Fruit fly (Drosophila melanogaster) whole organism, prepupa: Measurements from ENCODE around the gene POLDIP2.

ENCODE experiments used
- Blimp-1 ChIP-seq: fragments of 200-800 bp; sonication (Bioruptor generic); optimal IDR thresholded peaks from 3 replicates; lab custom pipeline; 2017; ENCODE audit warnings: missing biosample characterization, missing genetic modification characterization, mild to moderate bottlenecking, moderate library complexity, missing genetic modification reagents
- CG10669 ChIP-seq: fragments of 200-800 bp; sonication (Bioruptor generic); optimal IDR thresholded peaks from 3 replicates; lab custom pipeline; 2018; ENCODE audit warnings: missing biosample characterization, mild to moderate bottlenecking, missing genetic modification characterization, moderate library complexity
- CG11294 ChIP-seq: fragments of 200-800 bp; sonication (Bioruptor generic); IDR thresholded peaks from 2 replicates; pipeline ENCODE4 v1.3.6; 2022; ENCODE audit warnings: missing biosample characterization, missing genetic modification characterization
- CG11762 ChIP-seq: fragments of 200-800 bp; sonication (Bioruptor generic); optimal IDR thresholded peaks from 3 replicates; lab custom pipeline; 2016; ENCODE audit warnings: missing biosample characterization, missing genetic modification characterization; ENCODE audit not compliant: insufficient read depth
- CG15336 ChIP-seq: fragments of 200-800 bp; sonication (Bioruptor generic); IDR thresholded peaks from 2 replicates; pipeline ENCODE4 v1.3.6; 2022; ENCODE audit warnings: missing biosample characterization, missing genetic modification characterization
- CG1621 ChIP-seq: fragments of 200-800 bp; sonication (Bioruptor generic); optimal IDR thresholded peaks from 3 replicates; lab custom pipeline; 2018; ENCODE audit warnings: missing biosample characterization, mild to moderate bottlenecking, missing genetic modification characterization
- CG3032 ChIP-seq: fragments of 200-800 bp; optimal IDR thresholded peaks from 2 replicates; lab custom pipeline; 2019; ENCODE audit warnings: missing biosample characterization, mild to moderate bottlenecking, missing genetic modification characterization, moderate library complexity
- CG32006 ChIP-seq: fragments of 200-800 bp; sonication (Bioruptor generic); optimal IDR thresholded peaks from 3 replicates; lab custom pipeline; 2017; ENCODE audit warnings: missing biosample characterization, mild to moderate bottlenecking, missing genetic modification characterization
- CG34406 ChIP-seq: fragments of 200-800 bp; sonication (Bioruptor generic); optimal IDR thresholded peaks from 3 replicates; lab custom pipeline; 2016; ENCODE audit warnings: missing biosample characterization, missing genetic modification characterization
- CG3919 ChIP-seq: fragments of 200-800 bp; sonication (Bioruptor generic); optimal IDR thresholded peaks from 3 replicates; lab custom pipeline; 2016; ENCODE audit warnings: missing biosample characterization, missing genetic modification characterization
- CG4318 ChIP-seq: fragments of 200-800 bp; sonication (Bioruptor generic); optimal IDR thresholded peaks from 3 replicates; lab custom pipeline; 2017; ENCODE audit warnings: missing biosample characterization, mild to moderate bottlenecking, missing genetic modification characterization
- CG6163 ChIP-seq: fragments of 200-800 bp; sonication (Bioruptor generic); IDR thresholded peaks from 3 replicates; pipeline ENCODE4 v1.3.6; 2022; ENCODE audit warnings: missing biosample characterization, missing genetic modification characterization
- CG6276 ChIP-seq: fragments of 200-800 bp; sonication (Bioruptor generic); optimal IDR thresholded peaks from 2 replicates; lab custom pipeline; 2017; ENCODE audit warnings: missing biosample characterization, mild to moderate bottlenecking, missing genetic modification characterization
- CG6792 ChIP-seq: fragments of 200-800 bp; sonication (Bioruptor generic); optimal IDR thresholded peaks from 3 replicates; lab custom pipeline; 2016; ENCODE audit warnings: missing biosample characterization, missing genetic modification characterization
- CG6808 ChIP-seq: fragments of 200-800 bp; sonication (Bioruptor generic); optimal IDR thresholded peaks from 3 replicates; lab custom pipeline; 2017; ENCODE audit warnings: missing biosample characterization, missing genetic modification characterization, mild to moderate bottlenecking, moderate library complexity, missing genetic modification reagents
- CG6854 ChIP-seq: fragments of 200-800 bp; sonication (Bioruptor generic); optimal IDR thresholded peaks from 2 replicates; lab custom pipeline; 2017; ENCODE audit warnings: missing biosample characterization, mild to moderate bottlenecking, missing genetic modification characterization
- CG7368 ChIP-seq: fragments of 200-800 bp; sonication (Bioruptor generic); optimal IDR thresholded peaks from 3 replicates; lab custom pipeline; 2016; ENCODE audit warnings: missing biosample characterization, missing genetic modification characterization
- CG8119 ChIP-seq: fragments of 200-800 bp; sonication (Bioruptor generic); IDR thresholded peaks from 3 replicates; pipeline ENCODE4 v1.3.6; 2022; ENCODE audit warnings: missing biosample characterization, missing genetic modification characterization
- CG8319 ChIP-seq: fragments of 200-800 bp; sonication (Bioruptor generic); optimal IDR thresholded peaks from 3 replicates; lab custom pipeline; 2016; ENCODE audit warnings: missing biosample characterization, missing genetic modification characterization
- CG8632 ChIP-seq: fragments of 200-800 bp; sonication (Bioruptor generic); optimal IDR thresholded peaks from 3 replicates; lab custom pipeline; 2016; ENCODE audit warnings: missing biosample characterization, missing genetic modification characterization
- CG9139 ChIP-seq: fragments of 200-800 bp; sonication (Bioruptor generic); optimal IDR thresholded peaks from 3 replicates; lab custom pipeline; 2017; ENCODE audit warnings: missing biosample characterization, mild to moderate bottlenecking, missing genetic modification characterization
- Eip75B ChIP-seq: fragments of 200-800 bp; sonication (Bioruptor generic); optimal IDR thresholded peaks from 3 replicates; lab custom pipeline; 2016; ENCODE audit warnings: missing biosample characterization, missing genetic modification characterization
- Eip78C ChIP-seq: fragments of 200-800 bp; sonication (Bioruptor generic); peaks from one replicate; lab custom pipeline; 2016; ENCODE audit warnings: missing biosample characterization, missing genetic modification characterization
- Eip93F ChIP-seq: fragments of 200-800 bp; sonication (Bioruptor generic); optimal IDR thresholded peaks from 2 replicates; lab custom pipeline; 2016; ENCODE audit warnings: missing biosample characterization, mild to moderate bottlenecking, missing genetic modification characterization
- Ets21C ChIP-seq: fragments of 200-800 bp; sonication (Bioruptor generic); optimal IDR thresholded peaks from 3 replicates; lab custom pipeline; 2016; ENCODE audit warnings: missing biosample characterization, missing genetic modification characterization
- Ets96B ChIP-seq: fragments of 200-800 bp; optimal IDR thresholded peaks from 2 replicates; lab custom pipeline; 2019; ENCODE audit warnings: missing biosample characterization, mild to moderate bottlenecking, missing genetic modification characterization, moderate library complexity
- Gug ChIP-seq: fragments of 200-800 bp; sonication (Bioruptor generic); IDR thresholded peaks from 2 replicates; pipeline ENCODE4 v1.3.6; 2022; ENCODE audit warnings: missing biosample characterization, missing genetic modification characterization
- Hr38 ChIP-seq: sonication (Bioruptor generic); optimal IDR thresholded peaks from 2 replicates; lab custom pipeline; 2016; ENCODE audit warnings: missing biosample characterization, missing genetic modification characterization
- Hr39 ChIP-seq: fragments of 200-800 bp; sonication (Bioruptor generic); optimal IDR thresholded peaks from 2 replicates; lab custom pipeline; 2016; ENCODE audit warnings: missing biosample characterization, missing genetic modification characterization
- Lpt ChIP-seq: fragments of 200-800 bp; sonication (Bioruptor generic); optimal IDR thresholded peaks from 3 replicates; lab custom pipeline; 2016; ENCODE audit warnings: missing biosample characterization, missing genetic modification characterization
- Met ChIP-seq: fragments of 200-800 bp; sonication (Bioruptor generic); optimal IDR thresholded peaks from 3 replicates; lab custom pipeline; 2016; ENCODE audit warnings: missing biosample characterization, missing genetic modification characterization
- OdsH ChIP-seq: fragments of 200-800 bp; sonication (Bioruptor generic); optimal IDR thresholded peaks from 3 replicates; lab custom pipeline; 2016; ENCODE audit warnings: missing biosample characterization, missing genetic modification characterization
- Sox14 ChIP-seq: fragments of 200-800 bp; sonication (Bioruptor generic); optimal IDR thresholded peaks from 3 replicates; lab custom pipeline; 2016; ENCODE audit warnings: missing biosample characterization, missing genetic modification characterization
- Sox15 ChIP-seq: fragments of 200-800 bp; sonication (Bioruptor generic); optimal IDR thresholded peaks from 3 replicates; lab custom pipeline; 2016; ENCODE audit warnings: missing biosample characterization, missing genetic modification characterization
- achi ChIP-seq: fragments of 200-800 bp; sonication (Bioruptor generic); optimal IDR thresholded peaks from 3 replicates; lab custom pipeline; 2016; ENCODE audit warnings: missing biosample characterization, missing genetic modification characterization
- acj6 ChIP-seq: fragments of 200-800 bp; sonication (Bioruptor generic); optimal IDR thresholded peaks from 3 replicates; lab custom pipeline; 2016; ENCODE audit warnings: missing biosample characterization, missing genetic modification characterization
- dac ChIP-seq: fragments of 200-800 bp; sonication (Bioruptor generic); optimal IDR thresholded peaks from 2 replicates; lab custom pipeline; 2017; ENCODE audit warnings: missing biosample characterization, mild to moderate bottlenecking, missing genetic modification characterization
- dsx ChIP-seq: fragments of 200-800 bp; optimal IDR thresholded peaks from 3 replicates; lab custom pipeline; 2019; ENCODE audit warnings: missing biosample characterization, mild to moderate bottlenecking, missing genetic modification characterization, moderate library complexity; ENCODE audit not compliant: poor library complexity, severe bottlenecking
- eg ChIP-seq: fragments of 200-800 bp; sonication (Bioruptor generic); IDR thresholded peaks from 3 replicates; pipeline ENCODE4 v1.3.6; 2022; ENCODE audit warnings: missing biosample characterization, missing genetic modification characterization
- esn ChIP-seq: fragments of 200-800 bp; sonication (Bioruptor generic); optimal IDR thresholded peaks from 2 replicates; lab custom pipeline; 2016; ENCODE audit warnings: missing biosample characterization, mild to moderate bottlenecking, missing genetic modification characterization, moderate library complexity
- fd85E ChIP-seq: fragments of 200-800 bp; sonication (Bioruptor generic); optimal IDR thresholded peaks from 3 replicates; lab custom pipeline; 2016; ENCODE audit warnings: missing biosample characterization, missing genetic modification characterization
- fkh ChIP-seq: fragments of 200-800 bp; sonication (Bioruptor generic); optimal IDR thresholded peaks from 3 replicates; lab custom pipeline; 2017; ENCODE audit warnings: missing biosample characterization, mild to moderate bottlenecking, missing genetic modification characterization, moderate library complexity
- lz ChIP-seq: fragments of 200-800 bp; sonication (Bioruptor generic); optimal IDR thresholded peaks from 3 replicates; lab custom pipeline; 2016; ENCODE audit warnings: missing biosample characterization, missing genetic modification characterization
- net ChIP-seq: fragments of 200-800 bp; sonication (Bioruptor generic); optimal IDR thresholded peaks from 3 replicates; lab custom pipeline; 2016; ENCODE audit warnings: missing biosample characterization, missing genetic modification characterization
- pdm3 ChIP-seq: fragments of 200-800 bp; sonication (Bioruptor generic); optimal IDR thresholded peaks from 3 replicates; lab custom pipeline; 2016; ENCODE audit warnings: missing biosample characterization, missing genetic modification characterization
- salr ChIP-seq, 2 experiments: fragments of 200-800 bp; sonication (Bioruptor generic); optimal IDR thresholded peaks; 3 replicates each; lab custom pipeline; 2016 to 2018; ENCODE audit warnings: missing biosample characterization in 2 of 2, missing genetic modification characterization in 2 of 2, mild to moderate bottlenecking in 1 of 2
- ss ChIP-seq, 2 experiments: fragments of 200-800 bp; sonication (Bioruptor generic); optimal IDR thresholded peaks; 2 replicates in 1 of 2; 3 replicates in 1 of 2; lab custom pipeline; 2017 to 2018; ENCODE audit warnings: mild to moderate bottlenecking in 2 of 2, missing biosample characterization in 2 of 2, missing genetic modification characterization in 2 of 2, moderate library complexity in 1 of 2
- svp ChIP-seq: fragments of 200-800 bp; sonication (Bioruptor generic); peaks from one replicate; lab custom pipeline; 2016; ENCODE audit warnings: missing biosample characterization, missing genetic modification characterization
- topi ChIP-seq: fragments of 200-800 bp; sonication (Bioruptor generic); optimal IDR thresholded peaks from 3 replicates; lab custom pipeline; 2016; ENCODE audit warnings: missing biosample characterization, missing genetic modification characterization
- vri ChIP-seq: fragments of 200-800 bp; sonication (Bioruptor generic); optimal IDR thresholded peaks from 3 replicates; lab custom pipeline; 2016; ENCODE audit warnings: missing biosample characterization, mild to moderate bottlenecking, missing genetic modification characterization

The POLDIP2 gene

dm6 chr3R:5517876-5518211 is 50.3 kb downstream of the POLDIP2 start:
- TF ChIP-seq svp (GFP tag; lab: Kevin White, UChicago) = peak; percentile 90
- TF ChIP-seq Eip93F (GFP tag; lab: Kevin White, UChicago) = no peak
- TF ChIP-seq net (GFP tag; lab: Kevin White, UChicago) = no peak

DNA sequence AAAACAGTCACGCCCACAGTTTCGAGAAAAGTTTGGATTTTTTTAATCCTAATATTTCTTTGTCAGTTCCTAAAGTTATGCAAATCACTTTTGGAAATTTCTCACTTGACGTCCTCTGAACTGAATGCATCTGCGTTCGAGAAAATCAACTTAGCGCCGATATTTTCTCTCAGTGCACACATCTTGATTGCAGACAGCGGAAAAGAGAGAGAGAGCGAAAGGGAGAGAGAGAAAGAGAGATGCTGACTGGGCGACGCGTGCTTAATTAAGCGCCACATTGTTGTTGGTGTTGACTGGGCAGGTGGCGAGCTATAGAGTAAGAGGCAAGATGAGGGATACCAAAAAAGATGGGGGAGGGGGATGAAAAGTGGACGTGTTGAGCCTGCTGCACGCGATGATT is 51.0 kb downstream of the POLDIP2 start:
- TF ChIP-seq CG8119 (GFP tag; lab: Robert Waterston, UW) (peak; percentile 61; the same call in 1 of the 3 replicates), dac (peak; percentile 43), svp (GFP tag; lab: Kevin White, UChicago) (peak; percentile 91), CG8319 (GFP tag; lab: Kevin White, UChicago) (peak; percentile 51), Sox15 (peak; percentile 52), pdm3 (GFP tag; lab: Kevin White, UChicago) (peak; percentile 74), CG9139 (GFP tag; lab: Kevin White, UChicago) (no peak), ss (GFP tag; optimal IDR thresholded peaks at IDR 0.05; lab: Kevin White, UChicago) (peak; percentile 40 to 93), Sox14 (GFP tag; lab: Kevin White, UChicago) (peak; percentile 64), CG11762 (peak; percentile 11), OdsH (GFP tag; lab: Kevin White, UChicago) (peak; percentile 67), Blimp-1 (GFP tag; lab: Kevin White, UChicago) (no peak), CG4318 (GFP tag; lab: Kevin White, UChicago) (peak; percentile 40), CG15336 (GFP tag; lab: Robert Waterston, UW) (peak; percentile 76), CG10669 (GFP tag; lab: Kevin White, UChicago) (peak; percentile 74), vri (GFP tag; lab: Kevin White, UChicago) (peak; percentile 30), lz (GFP tag; lab: Kevin White, UChicago) (peak; percentile 69), CG1621 (tag; lab: Kevin White, UChicago) (peak; percentile 41), CG11294 (GFP tag; lab: Robert Waterston, UW) (peak; percentile 22; the same call in 1 of the 2 replicates), achi (GFP tag; lab: Kevin White, UChicago) (peak; percentile 65), CG7368 (peak; percentile 41), dsx (GFP tag; lab: Kevin White, UChicago) (peak; percentile 90), eg (GFP tag; lab: Robert Waterston, UW) (peak; percentile 75), CG6808 (GFP tag; lab: Kevin White, UChicago) (peak; percentile 65), Eip78C (peak; percentile 94), Hr39 (GFP tag; lab: Kevin White, UChicago) (peak; percentile 70), Met (GFP tag; lab: Kevin White, UChicago) (peak; percentile 58), CG6163 (peak; percentile 80), CG6792 (GFP tag; lab: Kevin White, UChicago) (peak; percentile 60), Ets96B (peak; percentile 40), fd85E (GFP tag; lab: Kevin White, UChicago) (no peak), salr (GFP tag; optimal IDR thresholded peaks at IDR 0.05; lab: Kevin White, UChicago) (peak; percentile 27 to 47), CG8632 (GFP tag; lab: Kevin White, UChicago) (peak; percentile 65), CG34406 (peak; percentile 62), Ets21C (GFP tag; lab: Kevin White, UChicago) (peak; percentile 32), esn (peak; percentile 72), topi (peak; percentile 61), CG3032 (tag; lab: Kevin White, UChicago) (peak; percentile 48), Eip93F (GFP tag; lab: Kevin White, UChicago) (no peak), fkh (no peak), net (GFP tag; lab: Kevin White, UChicago) (peak; percentile 73), CG6854 (no peak), acj6 (peak; percentile 63), Eip75B (GFP tag; lab: Kevin White, UChicago) (peak; percentile 66), CG32006 (GFP tag; lab: Kevin White, UChicago) (peak; percentile 78), CG3919 (GFP tag; lab: Kevin White, UChicago) (peak; percentile 80), Gug (GFP tag; lab: Robert Waterston, UW) (peak; percentile 43; the same call in 1 of the 2 replicates), CG6276 (GFP tag; lab: Kevin White, UChicago) (peak; percentile 62), Lpt (no peak), Hr38 (GFP tag; lab: Kevin White, UChicago) (no peak)
